Worm (Caenorhabditis elegans): ENCODE data around the gene Y55F3BL.4.

DNA sequence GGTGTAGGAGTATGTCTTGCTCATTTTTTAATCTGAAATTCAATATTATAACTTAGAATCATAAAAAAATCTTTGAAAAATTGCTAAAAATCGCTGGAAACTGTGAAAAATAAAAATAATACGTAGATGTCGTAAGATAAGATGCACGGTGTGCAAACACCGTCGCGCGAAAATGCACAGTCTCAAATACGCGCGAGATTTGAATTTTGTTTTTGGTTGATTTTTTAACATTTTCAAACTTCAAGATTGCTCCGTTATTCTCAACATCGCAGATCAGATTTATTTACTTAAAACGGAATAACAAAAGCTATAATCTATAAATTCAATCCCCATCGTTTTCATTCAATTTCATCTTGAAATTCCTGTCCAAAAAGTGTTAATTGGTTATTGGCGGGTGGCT, 37.2 kb downstream of the Y55F3BL.4 start, which contains the start of gene Y55F3BR.6:
- no peak for TF ChIP-seq sptf-1 (tag; optimal IDR thresholded peaks at IDR 0.05)
- no peak for TF ChIP-seq snpc-4 (tag; optimal IDR thresholded peaks at IDR 0.05)
- TF ChIP-seq unc-62 (GFP tag; optimal IDR thresholded peaks at IDR 0.05) = no peak
- TF ChIP-seq ceh-83 (GFP tag; optimal IDR thresholded peaks at IDR 0.05) = no peak
- no peak for TF ChIP-seq mep-1 (tag; optimal IDR thresholded peaks at IDR 0.05)
- no peak for TF ChIP-seq unc-39 (tag; optimal IDR thresholded peaks at IDR 0.05)
- TF ChIP-seq lsy-2 (tag; optimal IDR thresholded peaks at IDR 0.05) = no peak
- no peak for TF ChIP-seq pha-4 (tag; optimal IDR thresholded peaks at IDR 0.05)
- no peak for TF ChIP-seq nhr-76 (tag; optimal IDR thresholded peaks at IDR 0.05)
- TF ChIP-seq ces-1 (GFP tag; optimal IDR thresholded peaks at IDR 0.05) = no peak
